Fruit fly (Drosophila melanogaster): ENCODE measurements around the gene ctp.
A peak's percentile ranks its signal among the peaks of the same experiment; 100 is the strongest.

Gene ctp

DNA sequence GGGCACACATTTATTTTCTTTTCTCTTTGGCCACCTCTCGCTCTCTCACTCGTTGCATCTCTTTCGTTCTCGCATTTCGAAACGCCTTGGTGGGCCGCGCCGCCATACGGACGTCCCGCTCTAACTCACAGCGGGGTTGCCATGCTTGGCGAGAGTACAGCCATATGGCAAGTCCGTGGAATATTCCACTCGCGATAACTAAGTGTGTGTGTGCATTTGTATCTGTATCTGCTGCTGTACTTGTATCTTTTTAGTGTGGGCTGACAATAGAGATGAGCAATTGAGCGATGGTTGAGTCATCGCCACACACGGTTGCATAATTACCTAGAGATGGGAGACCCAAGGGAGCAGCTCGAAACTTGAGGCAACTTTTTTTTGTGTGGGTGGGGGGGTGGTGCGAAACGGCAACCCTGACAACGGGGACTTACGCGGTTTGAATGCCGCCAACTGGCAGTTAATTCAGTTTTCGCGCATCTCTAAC lies 3.1 kb upstream of the ctp start (continued):
- peak; percentile 81 to 83 for TF ChIP-seq Hr51 (GFP tag; optimal IDR thresholded peaks at IDR 0.05)
- peak; percentile 63 for TF ChIP-seq CG12299 (tag; optimal IDR thresholded peaks at IDR 0.05)
- peak; percentile 91 for TF ChIP-seq CG11247 (GFP tag; IDR thresholded peaks at IDR 0.05)
- TF ChIP-seq schlank (tag; optimal IDR thresholded peaks at IDR 0.05) = peak; percentile 81
- no peak; the same call in 2 of the 3 replicates for TF ChIP-seq z (GFP tag; IDR thresholded peaks at IDR 0.05)
- peak; percentile 54 for TF ChIP-seq gcm2 (GFP tag; optimal IDR thresholded peaks at IDR 0.05)
- TF ChIP-seq CG31441 (GFP tag; IDR thresholded peaks at IDR 0.05) = peak; percentile 77
- TF ChIP-seq pros (GFP tag; optimal IDR thresholded peaks at IDR 0.05) = peak; percentile 83
- no peak for TF ChIP-seq Hr39 (optimal IDR thresholded peaks at IDR 0.05)
- peak in 1 of 2 experiments; percentile 62 for TF ChIP-seq bsh (GFP tag; optimal IDR thresholded peaks at IDR 0.05)
- peak; percentile 39; the same call in 1 of the 2 replicates for TF ChIP-seq sim (GFP tag; IDR thresholded peaks at IDR 0.05)
- peak; percentile 93 for TF ChIP-seq Gug (GFP tag; IDR thresholded peaks at IDR 0.05)
- TF ChIP-seq CG9437 (GFP tag; optimal IDR thresholded peaks at IDR 0.05) = peak; percentile 44
- TF ChIP-seq tap (tag; optimal IDR thresholded peaks at IDR 0.05) = peak; percentile 67
- peak; percentile 20 for TF ChIP-seq ac (GFP tag; optimal IDR thresholded peaks at IDR 0.05)
- peak; percentile 61 for TF ChIP-seq CG10654 (GFP tag; optimal IDR thresholded peaks at IDR 0.05)
- TF ChIP-seq Ada2b (GFP tag; IDR thresholded peaks at IDR 0.05) = peak; percentile 91
- peak; percentile 92 for TF ChIP-seq HmgD (GFP tag; optimal IDR thresholded peaks at IDR 0.05)
- TF ChIP-seq HLH54F (GFP tag; optimal IDR thresholded peaks at IDR 0.05) = peak; percentile 93
- peak; percentile 33 to 62 for TF ChIP-seq Trl (optimal IDR thresholded peaks at IDR 0.05)
- peak; percentile 83 for TF ChIP-seq Trl (GFP tag; optimal IDR thresholded peaks at IDR 0.05)
- TF ChIP-seq CG10565 (GFP tag; optimal IDR thresholded peaks at IDR 0.05) = no peak
- peak; percentile 74 for TF ChIP-seq Fer2 (tag; optimal IDR thresholded peaks at IDR 0.05)
- TF ChIP-seq CG17361 (GFP tag; IDR thresholded peaks at IDR 0.05) = peak; percentile 74
- peak; percentile 40 for TF ChIP-seq Vsx1 (GFP tag; optimal IDR thresholded peaks at IDR 0.05)
- TF ChIP-seq CG9215 (GFP tag; IDR thresholded peaks at IDR 0.05) = peak; percentile 84
- TF ChIP-seq CG3163 (GFP tag; optimal IDR thresholded peaks at IDR 0.05) = peak; percentile 76
- TF ChIP-seq CG10209 (GFP tag; optimal IDR thresholded peaks at IDR 0.05) = peak; percentile 83
- TF ChIP-seq mld (GFP tag; IDR thresholded peaks at IDR 0.05; ENCODE audit: partially characterized antibody) = peak; percentile 73; the same call in 1 of the 3 replicates
- TF ChIP-seq Nf-YC (tag; optimal IDR thresholded peaks at IDR 0.05) = peak; percentile 87
- TF ChIP-seq CG16815 (GFP tag; optimal IDR thresholded peaks at IDR 0.05) = peak; percentile 57
- TF ChIP-seq CG3407 (GFP tag; optimal IDR thresholded peaks at IDR 0.05) = no peak
- TF ChIP-seq lmd (GFP tag; IDR thresholded peaks at IDR 0.05) = peak; percentile 92
- TF ChIP-seq sob (GFP tag; IDR thresholded peaks at IDR 0.05) = peak; percentile 92
- peak; percentile 6 for TF ChIP-seq bigmax (GFP tag; optimal IDR thresholded peaks at IDR 0.05)
- peak; percentile 46 for TF ChIP-seq en (GFP tag; optimal IDR thresholded peaks at IDR 0.05)
- TF ChIP-seq Dp (GFP tag; optimal IDR thresholded peaks at IDR 0.05) = peak; percentile 46
- TF ChIP-seq CG34422 (GFP tag; IDR thresholded peaks at IDR 0.05) = peak; percentile 94
- peak; percentile 69 for TF ChIP-seq CG1792 (GFP tag; optimal IDR thresholded peaks at IDR 0.05)
- TF ChIP-seq CG17612 (GFP tag; IDR thresholded peaks at IDR 0.05) = peak; percentile 14; the same call in 1 of the 2 replicates
- peak; percentile 80 for TF ChIP-seq stc (GFP tag; IDR thresholded peaks at IDR 0.05)
- TF ChIP-seq Oaz (GFP tag; IDR thresholded peaks at IDR 0.05) = peak; percentile 84
- TF ChIP-seq onecut (GFP tag; IDR thresholded peaks at IDR 0.05) = peak; percentile 23; the same call in 1 of the 2 replicates
- peak; percentile 10 for TF ChIP-seq CG31365 (tag; optimal IDR thresholded peaks at IDR 0.05)
- peak; percentile 76 for TF ChIP-seq CG8290 (GFP tag; optimal IDR thresholded peaks at IDR 0.05)
- TF ChIP-seq CG8290 (tag; optimal IDR thresholded peaks at IDR 0.05) = peak; percentile 8 to 97
- no peak for TF ChIP-seq fru (optimal IDR thresholded peaks at IDR 0.05)
- peak; percentile 76 for TF ChIP-seq CG17385 (GFP tag; optimal IDR thresholded peaks at IDR 0.05)
- TF ChIP-seq CG10274 (GFP tag; optimal IDR thresholded peaks at IDR 0.05) = peak; percentile 65
- TF ChIP-seq knrl (GFP tag; IDR thresholded peaks at IDR 0.05; ENCODE audit: partially characterized antibody) = peak; percentile 85
- TF ChIP-seq bowl (GFP tag; IDR thresholded peaks at IDR 0.05) = peak; percentile 86
- TF ChIP-seq Sry-δ (GFP tag; optimal IDR thresholded peaks at IDR 0.05) = peak; percentile 99
